Fruit fly (Drosophila melanogaster) S2 (cell line): Measurements from ENCODE around the gene CG42445.

Experiments used
- CG8478 ChIP-seq: fragments of >200 bp; optimal IDR thresholded peaks from 2 replicates; lab custom pipeline; 2018
- CTCF ChIP-seq, 2 experiments: fragments of >200 bp; optimal IDR thresholded peaks; 2 replicates each; lab custom pipeline; 2018

Gene CG42445

dm6 chr3L:8175818-8176217 lies 17.1 kb upstream of the CG42445 start, which contains the start of gene RecQ4:
Gene RecQ4 (minus strand): TSS chr3L:8175978.
- TF ChIP-seq CG8478 (lab: Kevin White, UChicago) (no peak), CTCF (optimal IDR thresholded peaks at IDR 0.05; lab: Kevin White, UChicago) (no peak)

dm6 chr3L:8165436-8165835 lies 6.7 kb upstream of the CG42445 start, which contains the start of gene CG13675:
Gene CG13675 (minus strand): TSS chr3L:8165518.
- TF ChIP-seq CG8478 (lab: Kevin White, UChicago) (no peak), CTCF (optimal IDR thresholded peaks at IDR 0.05; lab: Kevin White, UChicago) (no peak)

- TF ChIP-seq CG8478 (lab: Kevin White, UChicago) (no peak), CTCF (optimal IDR thresholded peaks at IDR 0.05; lab: Kevin White, UChicago) (no peak)
Measured at dm6 chr3L:8159724-8160422, 1.2 kb upstream of the CG42445 start, which contains the start of gene CG43886. Gene CG43886 (minus strand): TSS chr3L:8159774.

- no peak for TF ChIP-seq CTCF (optimal IDR thresholded peaks at IDR 0.05; lab: Kevin White, UChicago)
- no peak for TF ChIP-seq CG8478 (lab: Kevin White, UChicago)
Measured at dm6 chr3L:8157079-8157478, 1.6 kb downstream of the CG42445 start.

- TF ChIP-seq CG8478 (lab: Kevin White, UChicago): no peak
- no peak for TF ChIP-seq CTCF (optimal IDR thresholded peaks at IDR 0.05; lab: Kevin White, UChicago)
Measured at dm6 chr3L:8156199-8156598, 2.5 kb downstream of the CG42445 start.

- no peak for TF ChIP-seq CG8478 (lab: Kevin White, UChicago)
Measured at dm6 chr3L:8155324-8155723, 3.4 kb downstream of the CG42445 start.

dm6 chr3L:8154544-8154943 lies 4.2 kb downstream of the CG42445 start:
- TF ChIP-seq CTCF (optimal IDR thresholded peaks at IDR 0.05; lab: Kevin White, UChicago): no peak

- TF ChIP-seq CTCF (optimal IDR thresholded peaks at IDR 0.05; lab: Kevin White, UChicago): no peak
- TF ChIP-seq CG8478 (lab: Kevin White, UChicago): no peak
Measured at dm6 chr3L:8153206-8153996, 5.3 kb downstream of the CG42445 start.

dm6 chr3L:8151727-8152199 lies 6.9 kb downstream of the CG42445 start, which contains the start of gene CG13676:
Gene CG13676 (minus strand): TSS chr3L:8151813.
- TF ChIP-seq CTCF (optimal IDR thresholded peaks at IDR 0.05; lab: Kevin White, UChicago) (no peak), CG8478 (lab: Kevin White, UChicago) (no peak)

dm6 chr3L:8150812-8151211 lies 7.9 kb downstream of the CG42445 start:
- no peak for TF ChIP-seq CG8478 (lab: Kevin White, UChicago)
- TF ChIP-seq CTCF (optimal IDR thresholded peaks at IDR 0.05; lab: Kevin White, UChicago): no peak

- TF ChIP-seq CG8478 (lab: Kevin White, UChicago) (no peak), CTCF (optimal IDR thresholded peaks at IDR 0.05; lab: Kevin White, UChicago) (no peak)
Measured at dm6 chr3L:8150284-8150683, 8.4 kb downstream of the CG42445 start.

- TF ChIP-seq CTCF (optimal IDR thresholded peaks at IDR 0.05; lab: Kevin White, UChicago) (peak in 1 of 2 experiments; percentile 24), CG8478 (lab: Kevin White, UChicago) (no peak)
Measured at dm6 chr3L:8137448-8137906, 21.2 kb downstream of the CG42445 start, which contains the start of the genes Setx and mus301. Gene Setx (minus strand): TSS chr3L:8137498. Gene mus301 (plus strand): TSS chr3L:8137808.

- TF ChIP-seq CTCF (optimal IDR thresholded peaks at IDR 0.05; lab: Kevin White, UChicago) (no peak), CG8478 (lab: Kevin White, UChicago) (no peak)
Measured at dm6 chr3L:8128396-8129050, 30.2 kb downstream of the CG42445 start.

- no peak for TF ChIP-seq CTCF (optimal IDR thresholded peaks at IDR 0.05; lab: Kevin White, UChicago)
- no peak for TF ChIP-seq CG8478 (lab: Kevin White, UChicago)
Measured at dm6 chr3L:8127712-8128210, 30.9 kb downstream of the CG42445 start, which contains the start of the genes Cds and Uba2. Gene Cds (plus strand): TSS chr3L:8127762. Gene Uba2 (minus strand): TSS chr3L:8127818.
